Worm (Caenorhabditis elegans) whole organism, midembryonic: ENCODE results near the gene K08D10.14.
"Not testable (repeated sequence)": the region's sequence is repeated elsewhere in the genome, so short reads cannot be mapped to it uniquely, and the experiment has no call there.

ENCODE experiments used
- klf-2 ChIP-seq: fragments of 200-800 bp; sonication (Bioruptor generic); conservative IDR thresholded peaks from 2 replicates; pipeline ENCODE4 v1.3.6; 2022; ENCODE audit warnings: missing genetic modification reagents, missing genetic modification characterization, missing compliant biosample characterization
- med-1 ChIP-seq: sonication (generic microtip); optimal IDR thresholded peaks from 2 replicates; lab custom pipeline; 2017; ENCODE audit warnings: missing genetic modification characterization, mild to moderate bottlenecking, missing compliant biosample characterization, antibody characterized with exemption, missing genetic modification reagents; ENCODE audit not compliant: insufficient read depth
- ztf-29 ChIP-seq: fragments of 200-800 bp; sonication (Bioruptor generic); IDR thresholded peaks from 2 replicates; pipeline ENCODE4 v1.3.6; 2022; ENCODE audit warnings: missing genetic modification reagents, missing genetic modification characterization, missing compliant biosample characterization

ce11 chrIV:4186099-4186498, 31.4 kb downstream of the K08D10.14 start, which contains the start of gene K08D10.11:
- TF ChIP-seq klf-2; med-1 (GFP tag; lab: Kevin White, UChicago); ztf-29 (GFP tag; lab: Robert Waterston, UW): not testable (repeated sequence)
